Worm (Caenorhabditis elegans) whole organism, L1 larva: ENCODE data around the gene C16D9.8.

Experiments
- C04F5.9 ChIP-seq: sonication (generic microtip); optimal IDR thresholded peaks from 2 replicates; lab custom pipeline; 2016; ENCODE audit warnings: missing genetic modification characterization, missing compliant biosample characterization
- Y116A8C.19 ChIP-seq: sonication (generic microtip); optimal IDR thresholded peaks from 2 replicates; lab custom pipeline; 2016; ENCODE audit warnings: missing compliant biosample characterization, missing genetic modification characterization, borderline replicate concordance
- alr-1 ChIP-seq: fragments of 200-800 bp; sonication (Bioruptor generic); optimal IDR thresholded peaks from 2 replicates; lab custom pipeline; 2018; ENCODE audit warnings: borderline replicate concordance, mild to moderate bottlenecking, missing genetic modification characterization, missing compliant biosample characterization
- ceh-8 ChIP-seq: fragments of 200-800 bp; sonication (Bioruptor generic); optimal IDR thresholded peaks from 2 replicates; lab custom pipeline; 2018; ENCODE audit warnings: mild to moderate bottlenecking, missing genetic modification characterization, moderate library complexity, missing compliant biosample characterization
- dpl-1 ChIP-seq, 3 experiments: fragments of 150-350 bp in 2 of 3; sonication (generic microtip) in 1 of 3; optimal IDR thresholded peaks; 2 replicates each; lab custom pipeline; 2014 to 2017; ENCODE audit warnings: missing biosample characterization in 3 of 3, missing genetic modification characterization in 3 of 3, missing genetic modification reagents in 3 of 3
- dsc-1 ChIP-seq: sonication (generic microtip); optimal IDR thresholded peaks from 2 replicates; lab custom pipeline; 2016; ENCODE audit warnings: mild to moderate bottlenecking, missing genetic modification characterization, missing compliant biosample characterization
- efl-1 ChIP-seq, 4 experiments: fragments of 150-350 bp; optimal IDR thresholded peaks in 3 of 4; peaks in 1 of 4; 1 replicate in 1 of 4; 2 replicates in 3 of 4; lab custom pipeline; 2014; ENCODE audit warnings: missing biosample characterization in 2 of 4, missing genetic modification characterization in 2 of 4, missing genetic modification reagents in 2 of 4
- egl-27 ChIP-seq, 2 experiments: fragments of 150-350 bp in 1 of 2; sonication (generic microtip); optimal IDR thresholded peaks; 3 replicates each; lab custom pipeline; 2017 to 2018; ENCODE audit warnings: missing biosample characterization in 2 of 2, missing genetic modification characterization in 2 of 2, missing genetic modification reagents in 2 of 2
- fkh-4 ChIP-seq: sonication (generic microtip); optimal IDR thresholded peaks from 2 replicates; lab custom pipeline; 2016; ENCODE audit warnings: missing compliant biosample characterization, missing genetic modification characterization, borderline replicate concordance
- fkh-8 ChIP-seq: sonication (generic microtip); optimal IDR thresholded peaks from 2 replicates; lab custom pipeline; 2016; ENCODE audit warnings: mild to moderate bottlenecking, missing genetic modification characterization, missing compliant biosample characterization
- grh-1 ChIP-seq: fragments of 200-800 bp; sonication (Bioruptor generic); IDR thresholded peaks from 2 replicates; pipeline ENCODE4 v1.3.6; 2022; ENCODE audit warnings: missing genetic modification reagents, missing genetic modification characterization, missing compliant biosample characterization
- hpl-2 ChIP-seq: fragments of 150-350 bp; optimal IDR thresholded peaks from 2 replicates; lab custom pipeline; 2014; ENCODE audit warnings: missing biosample characterization, missing genetic modification reagents, missing genetic modification characterization
- isw-1 ChIP-seq: fragments of 200-800 bp; sonication (Bioruptor generic); IDR thresholded peaks from 2 replicates; pipeline ENCODE4 v1.3.6; 2022; ENCODE audit warnings: missing genetic modification characterization, missing compliant biosample characterization
- jun-1 ChIP-seq: fragments of 150-350 bp; optimal IDR thresholded peaks from 2 replicates; lab custom pipeline; 2014; ENCODE audit warnings: missing biosample characterization, missing genetic modification reagents, missing genetic modification characterization
- lin-14 ChIP-seq: fragments of 200-800 bp; sonication (Bioruptor generic); optimal IDR thresholded peaks from 2 replicates; lab custom pipeline; 2018; ENCODE audit warnings: mild to moderate bottlenecking, missing genetic modification characterization, moderate library complexity, missing compliant biosample characterization
- lin-35 ChIP-seq, 2 experiments: fragments of 150-350 bp; optimal IDR thresholded peaks; 2 replicates each; lab custom pipeline; 2014; ENCODE audit warnings: missing biosample characterization in 2 of 2, missing genetic modification characterization in 2 of 2, missing genetic modification reagents in 2 of 2
- lin-39 ChIP-seq: fragments of 150-350 bp; optimal IDR thresholded peaks from 2 replicates; lab custom pipeline; 2014; ENCODE audit warnings: missing biosample characterization, missing genetic modification reagents, missing genetic modification characterization
- lsy-2 ChIP-seq, 2 experiments: fragments of 150-350 bp; optimal IDR thresholded peaks; 2 replicates each; lab custom pipeline; 2014; ENCODE audit warnings: missing biosample characterization in 2 of 2, missing genetic modification characterization in 2 of 2
- mab-9 ChIP-seq: fragments of 200-800 bp; sonication (Bioruptor generic); IDR thresholded peaks from 2 replicates; pipeline ENCODE4 v1.3.6; 2022; ENCODE audit warnings: missing genetic modification reagents, missing genetic modification characterization, missing compliant biosample characterization
- mdl-1 ChIP-seq, 2 experiments: fragments of 150-350 bp; optimal IDR thresholded peaks; 2 replicates each; lab custom pipeline; 2014 to 2017; ENCODE audit warnings: missing biosample characterization in 2 of 2, missing genetic modification characterization in 2 of 2, inconsistent platforms in 1 of 2
- mep-1 ChIP-seq: fragments of 150-350 bp; optimal IDR thresholded peaks from 2 replicates; lab custom pipeline; 2014; ENCODE audit warnings: missing biosample characterization, missing genetic modification characterization
- nhr-12 ChIP-seq: sonication (generic microtip); optimal IDR thresholded peaks from 2 replicates; lab custom pipeline; 2017; ENCODE audit warnings: missing biosample characterization, missing genetic modification characterization
- nhr-19 ChIP-seq: fragments of 200-800 bp; sonication (Bioruptor generic); conservative IDR thresholded peaks from 2 replicates; pipeline ENCODE4 v1.3.6; 2022; ENCODE audit warnings: missing genetic modification characterization, missing compliant biosample characterization
- nhr-20 ChIP-seq: sonication (generic microtip); optimal IDR thresholded peaks from 2 replicates; lab custom pipeline; 2016; ENCODE audit warnings: mild to moderate bottlenecking, missing genetic modification characterization, missing compliant biosample characterization
- nhr-71 ChIP-seq: sonication (generic microtip); optimal IDR thresholded peaks from 2 replicates; lab custom pipeline; 2016; ENCODE audit warnings: mild to moderate bottlenecking, missing genetic modification characterization, moderate library complexity, missing compliant biosample characterization
- nhr-77 ChIP-seq: fragments of 150-350 bp; optimal IDR thresholded peaks from 2 replicates; lab custom pipeline; 2014; ENCODE audit warnings: missing biosample characterization, missing genetic modification characterization
- nhr-85 ChIP-seq: sonication (generic microtip); peaks from one replicate; lab custom pipeline; 2016; ENCODE audit warnings: missing genetic modification characterization, inconsistent platforms, missing compliant biosample characterization
- pax-3 ChIP-seq: fragments of 200-800 bp; sonication (Bioruptor generic); optimal IDR thresholded peaks from 2 replicates; lab custom pipeline; 2018; ENCODE audit warnings: mild to moderate bottlenecking, missing genetic modification characterization, moderate library complexity, missing compliant biosample characterization
- rnt-1 ChIP-seq: sonication (generic microtip); optimal IDR thresholded peaks from 2 replicates; lab custom pipeline; 2016; ENCODE audit warnings: mild to moderate bottlenecking, missing genetic modification characterization, moderate library complexity, missing compliant biosample characterization
- snpc-4 ChIP-seq: fragments of 150-350 bp; optimal IDR thresholded peaks from 2 replicates; lab custom pipeline; 2014; ENCODE audit warnings: missing biosample characterization, missing genetic modification characterization
- snu-23 ChIP-seq: sonication (generic microtip); optimal IDR thresholded peaks from 2 replicates; lab custom pipeline; 2016; ENCODE audit warnings: missing genetic modification characterization, missing compliant biosample characterization
- sox-4 ChIP-seq: sonication (generic microtip); optimal IDR thresholded peaks from 2 replicates; lab custom pipeline; 2016; ENCODE audit warnings: missing genetic modification characterization, missing compliant biosample characterization
- sup-37 ChIP-seq: fragments of 200-800 bp; sonication (Bioruptor generic); optimal IDR thresholded peaks from 2 replicates; lab custom pipeline; 2018; ENCODE audit warnings: mild to moderate bottlenecking, missing genetic modification characterization, missing compliant biosample characterization
- unc-62 ChIP-seq: fragments of 150-350 bp; optimal IDR thresholded peaks from 2 replicates; lab custom pipeline; 2014; ENCODE audit warnings: missing biosample characterization, missing genetic modification reagents, missing genetic modification characterization
- zag-1 ChIP-seq: fragments of 150-350 bp; optimal IDR thresholded peaks from 2 replicates; lab custom pipeline; 2014; ENCODE audit warnings: missing biosample characterization, missing genetic modification characterization
- zip-4 ChIP-seq: fragments of 200-800 bp; sonication (Bioruptor generic); optimal IDR thresholded peaks from 2 replicates; lab custom pipeline; 2018; ENCODE audit warnings: mild to moderate bottlenecking, missing genetic modification characterization, moderate library complexity, missing compliant biosample characterization

C16D9.8 gene

ce11 chrV:8253946-8254345 is 9.4 kb downstream of the C16D9.8 start:
- TF ChIP-seq zag-1 (tag; lab: Kevin White, UChicago) (no peak), efl-1 (optimal IDR thresholded peaks at IDR 0.05; lab: Kevin White, UChicago) (no peak), efl-1 (GFP tag; optimal IDR thresholded peaks at IDR 0.05 in 1 of 2; lab: Kevin White, UChicago) (peak in 1 of 2 experiments; percentile 41), lin-14 (GFP tag; lab: Kevin White, UChicago) (peak; percentile 18)

ce11 chrV:8252532-8252931 is 10.8 kb downstream of the C16D9.8 start:
- TF ChIP-seq sup-37 (GFP tag; lab: Kevin White, UChicago), result no peak
- no peak for TF ChIP-seq pax-3 (tag; lab: Kevin White, UChicago)
- peak in 1 of 2 experiments; percentile 28 for TF ChIP-seq lsy-2 (tag; optimal IDR thresholded peaks at IDR 0.05; lab: Kevin White, UChicago)
- TF ChIP-seq hpl-2, result no peak
- TF ChIP-seq lin-39 (tag; lab: Kevin White, UChicago), result peak; percentile 68
- no peak for TF ChIP-seq egl-27 (tag; optimal IDR thresholded peaks at IDR 0.05; lab: Kevin White, UChicago)
- no peak for TF ChIP-seq Y116A8C.19
- TF ChIP-seq isw-1 (GFP tag; lab: Robert Waterston, UW), result no peak
- no peak for TF ChIP-seq zip-4 (GFP tag; lab: Kevin White, UChicago)
- TF ChIP-seq nhr-12 (tag; lab: Kevin White, UChicago), result no peak
- TF ChIP-seq lin-35 (GFP tag; optimal IDR thresholded peaks at IDR 0.05; lab: Kevin White, UChicago), result no peak
- peak; percentile 75 for TF ChIP-seq rnt-1 (tag; lab: Kevin White, UChicago)
- TF ChIP-seq nhr-19 (GFP tag; lab: Robert Waterston, UW), result peak; percentile 36; the same call in 1 of the 2 replicates
- no peak for TF ChIP-seq nhr-77 (tag; lab: Kevin White, UChicago)
- TF ChIP-seq snu-23 (GFP tag; lab: Kevin White, UChicago), result peak; percentile 21
- TF ChIP-seq mep-1 (tag; lab: Kevin White, UChicago), result no peak
- TF ChIP-seq ceh-8 (GFP tag; lab: Kevin White, UChicago), result no peak
- TF ChIP-seq grh-1 (GFP tag; lab: Robert Waterston, UW), result no peak
- TF ChIP-seq nhr-85 (tag; lab: Kevin White, UChicago), result no peak
- TF ChIP-seq jun-1 (tag; lab: Kevin White, UChicago), result no peak
- peak in 1 of 2 experiments; percentile 12 for TF ChIP-seq mdl-1 (tag; optimal IDR thresholded peaks at IDR 0.05; lab: Kevin White, UChicago)
- no peak for TF ChIP-seq mab-9
- TF ChIP-seq nhr-20 (tag; lab: Kevin White, UChicago), result peak; percentile 6
- TF ChIP-seq sox-4 (tag; lab: Kevin White, UChicago), result no peak
- TF ChIP-seq nhr-71, result peak; percentile 65
- TF ChIP-seq snpc-4 (tag; lab: Kevin White, UChicago), result peak; percentile 12
- no peak for TF ChIP-seq dpl-1 (GFP tag; optimal IDR thresholded peaks at IDR 0.05; lab: Kevin White, UChicago)
- TF ChIP-seq lin-14 (GFP tag; lab: Kevin White, UChicago), result peak; percentile 70
- TF ChIP-seq fkh-4, result no peak
- no peak for TF ChIP-seq alr-1 (tag; lab: Kevin White, UChicago)

ce11 chrV:8251075-8251474 is 12.3 kb downstream of the C16D9.8 start:
- TF ChIP-seq mab-9, result 0 out of 2 replicates have a peak, but pooled peaks have one; percentile 14
- TF ChIP-seq lin-14 (GFP tag; lab: Kevin White, UChicago), result peak; percentile 52
- TF ChIP-seq unc-62 (GFP tag; lab: Kevin White, UChicago), result no peak

DNA sequence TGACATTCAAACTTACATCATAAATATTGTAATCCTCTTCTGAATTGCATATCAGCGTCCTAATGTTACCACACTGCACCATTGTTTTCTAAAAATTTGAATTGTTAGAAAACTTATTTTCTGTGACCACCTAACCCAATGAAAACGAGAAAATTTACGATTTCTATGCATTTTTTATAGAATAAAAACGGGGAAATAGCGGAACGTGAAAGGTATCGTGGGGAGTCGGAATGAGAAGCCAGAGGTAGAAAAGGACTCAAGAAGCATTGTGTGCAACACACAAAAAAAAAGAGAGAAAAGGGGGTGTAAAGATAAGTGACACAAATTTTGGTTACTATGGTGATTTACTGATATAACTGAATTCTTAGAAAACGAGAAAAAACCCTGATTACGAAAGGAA is 13.2 kb downstream of the C16D9.8 start, which contains the start of gene C16D9.6:
Gene C16D9.6, minus strand, starts transcription at position 101 of the 400 bp plus-strand sequence.
- TF ChIP-seq C04F5.9 (no peak), dsc-1 (tag; lab: Kevin White, UChicago) (peak; percentile 8), fkh-8 (tag; lab: Kevin White, UChicago) (peak; percentile 77), nhr-71 (peak; percentile 43), hpl-2 (no peak)
